Fruit fly (Drosophila melanogaster): Measurements from ENCODE around the gene RpS9.

Gene RpS9

dm6 chr3L:9550873-9551580, 39.7 kb upstream of the RpS9 start (continued):
- TF ChIP-seq CG16779 (tag; optimal IDR thresholded peaks at IDR 0.05) = peak; percentile 24
- TF ChIP-seq Blimp-1 (GFP tag; optimal IDR thresholded peaks at IDR 0.05) = no peak
- TF ChIP-seq fd59A (GFP tag; optimal IDR thresholded peaks at IDR 0.05) = no peak
- no peak for TF ChIP-seq Sox15 (GFP tag; optimal IDR thresholded peaks at IDR 0.05)
- no peak for TF ChIP-seq fkh (GFP tag; optimal IDR thresholded peaks at IDR 0.05)
- TF ChIP-seq CG11294 (GFP tag; IDR thresholded peaks at IDR 0.05) = no peak
- TF ChIP-seq dac (GFP tag; optimal IDR thresholded peaks at IDR 0.05) = no peak
- TF ChIP-seq CG15336 (GFP tag; IDR thresholded peaks at IDR 0.05) = no peak
- no peak for TF ChIP-seq salr (GFP tag; optimal IDR thresholded peaks at IDR 0.05)
- TF ChIP-seq CG6276 (GFP tag; optimal IDR thresholded peaks at IDR 0.05) = no peak
- TF ChIP-seq Eip93F (GFP tag; optimal IDR thresholded peaks at IDR 0.05) = no peak
- TF ChIP-seq spab (GFP tag; optimal IDR thresholded peaks at IDR 0.05) = peak; percentile 58
- TF ChIP-seq CG3919 (GFP tag; optimal IDR thresholded peaks at IDR 0.05) = peak; percentile 49
- TF ChIP-seq CG8319 (GFP tag; optimal IDR thresholded peaks at IDR 0.05) = no peak
- 0 out of 3 replicates have a peak, but pooled peaks have one; percentile 15 for TF ChIP-seq CG8119 (GFP tag; IDR thresholded peaks at IDR 0.05)
- no peak for TF ChIP-seq acj6 (GFP tag; optimal IDR thresholded peaks at IDR 0.05)
- peak; percentile 37 for TF ChIP-seq Eip75B (GFP tag; optimal IDR thresholded peaks at IDR 0.05)
- TF ChIP-seq Sox14 (GFP tag; optimal IDR thresholded peaks at IDR 0.05) = peak; percentile 45
- peak; percentile 15 for TF ChIP-seq OdsH (GFP tag; optimal IDR thresholded peaks at IDR 0.05)
- TF ChIP-seq ss (GFP tag; optimal IDR thresholded peaks at IDR 0.05) = peak; percentile 79 to 82
- TF ChIP-seq CG10631 (GFP tag; optimal IDR thresholded peaks at IDR 0.05) = no peak
- TF ChIP-seq CG6792 (GFP tag; optimal IDR thresholded peaks at IDR 0.05) = peak; percentile 21
- TF ChIP-seq CG8632 (GFP tag; optimal IDR thresholded peaks at IDR 0.05) = peak; percentile 59
- peak; percentile 18 for TF ChIP-seq topi (GFP tag; optimal IDR thresholded peaks at IDR 0.05)
- TF ChIP-seq Hr39 (GFP tag; optimal IDR thresholded peaks at IDR 0.05) = no peak
- peak; percentile 72 for TF ChIP-seq CG6808 (GFP tag; optimal IDR thresholded peaks at IDR 0.05)
- TF ChIP-seq CG34406 (GFP tag; optimal IDR thresholded peaks at IDR 0.05) = peak; percentile 58
- no peak for TF ChIP-seq Ets21C (GFP tag; optimal IDR thresholded peaks at IDR 0.05)
- TF ChIP-seq CG3032 (tag; optimal IDR thresholded peaks at IDR 0.05) = peak; percentile 28
- peak; percentile 23 for TF ChIP-seq pdm3 (GFP tag; optimal IDR thresholded peaks at IDR 0.05)
- TF ChIP-seq svp (GFP tag) = peak; percentile 90
- TF ChIP-seq Hr4 (GFP tag; optimal IDR thresholded peaks at IDR 0.05) = no peak
- TF ChIP-seq esn (GFP tag; optimal IDR thresholded peaks at IDR 0.05) = no peak

dm6 chr3L:9549690-9550303, 38.5 kb upstream of the RpS9 start:
- TF ChIP-seq CG6276 (GFP tag; optimal IDR thresholded peaks at IDR 0.05) (peak; percentile 41), Eip78C (GFP tag) (peak; percentile 97), CG8632 (GFP tag; optimal IDR thresholded peaks at IDR 0.05) (peak; percentile 19), CG10631 (GFP tag; optimal IDR thresholded peaks at IDR 0.05) (peak; percentile 78), Hr38 (GFP tag; optimal IDR thresholded peaks at IDR 0.05) (no peak), Hr4 (GFP tag; optimal IDR thresholded peaks at IDR 0.05) (peak; percentile 24), Hr39 (GFP tag; optimal IDR thresholded peaks at IDR 0.05) (peak; percentile 34), CG15336 (GFP tag; IDR thresholded peaks at IDR 0.05) (peak; percentile 63), CG8319 (GFP tag; optimal IDR thresholded peaks at IDR 0.05) (peak; percentile 46), Eip93F (GFP tag; optimal IDR thresholded peaks at IDR 0.05) (peak; percentile 50), spab (GFP tag; optimal IDR thresholded peaks at IDR 0.05) (peak; percentile 73), CG7368 (GFP tag; optimal IDR thresholded peaks at IDR 0.05) (peak; percentile 63), CG1621 (tag; optimal IDR thresholded peaks at IDR 0.05) (peak; percentile 58), fd85E (GFP tag; optimal IDR thresholded peaks at IDR 0.05) (no peak), dac (GFP tag; optimal IDR thresholded peaks at IDR 0.05) (peak; percentile 13), ss (GFP tag; optimal IDR thresholded peaks at IDR 0.05) (peak; percentile 83 to 91), Sox14 (GFP tag; optimal IDR thresholded peaks at IDR 0.05) (peak; percentile 61), CG4318 (GFP tag; optimal IDR thresholded peaks at IDR 0.05) (no peak), CG3919 (GFP tag; optimal IDR thresholded peaks at IDR 0.05) (peak; percentile 78), salr (GFP tag; optimal IDR thresholded peaks at IDR 0.05) (peak; percentile 42 to 49), Gug (GFP tag; IDR thresholded peaks at IDR 0.05) (peak; percentile 79), Ets96B (tag; optimal IDR thresholded peaks at IDR 0.05) (peak; percentile 79), eg (GFP tag; IDR thresholded peaks at IDR 0.05) (peak; percentile 87), acj6 (GFP tag; optimal IDR thresholded peaks at IDR 0.05) (peak; percentile 54), CG32006 (GFP tag; optimal IDR thresholded peaks at IDR 0.05) (peak; percentile 68), CG3032 (tag; optimal IDR thresholded peaks at IDR 0.05) (peak; percentile 89), CG10669 (GFP tag; optimal IDR thresholded peaks at IDR 0.05) (peak; percentile 81), CG31627 (GFP tag; optimal IDR thresholded peaks at IDR 0.05) (peak; percentile 29), OdsH (GFP tag; optimal IDR thresholded peaks at IDR 0.05) (peak; percentile 48), CG9139 (GFP tag; optimal IDR thresholded peaks at IDR 0.05) (peak; percentile 60)
